Fruit fly (Drosophila melanogaster): Measurements from ENCODE around the gene CG4186.
A peak's percentile ranks its signal among the peaks of the same experiment; 100 is the strongest.

The CG4186 gene

dm6 chr3L:20772647-20773015, 3.2 kb downstream of the CG4186 start:
- no peak for TF ChIP-seq Hnf4 (GFP tag; optimal IDR thresholded peaks at IDR 0.05)
- no peak for TF ChIP-seq pan (optimal IDR thresholded peaks at IDR 0.05)
- TF ChIP-seq Hr83 (GFP tag; optimal IDR thresholded peaks at IDR 0.05; ENCODE audit: poor library complexity, severe bottlenecking): no peak
- TF ChIP-seq brk (GFP tag; optimal IDR thresholded peaks at IDR 0.05): no peak
- no peak for TF ChIP-seq dsf (GFP tag; optimal IDR thresholded peaks at IDR 0.05; ENCODE audit: borderline replicate concordance)
- TF ChIP-seq N (GFP tag; optimal IDR thresholded peaks at IDR 0.05): no peak
- TF ChIP-seq Hr78 (GFP tag; optimal IDR thresholded peaks at IDR 0.05): no peak
- TF ChIP-seq dl (GFP tag; optimal IDR thresholded peaks at IDR 0.05; ENCODE audit: insufficient read depth in 1 of 2, partially characterized antibody in 2 of 2): no peak
- no peak for TF ChIP-seq jim (GFP tag; optimal IDR thresholded peaks at IDR 0.05)

- TF ChIP-seq Rel (GFP tag; optimal IDR thresholded peaks at IDR 0.05) (no peak), Rel (tag; optimal IDR thresholded peaks at IDR 0.05) (peak; percentile 78), Hnf4 (GFP tag; optimal IDR thresholded peaks at IDR 0.05) (no peak)
These were observed 8.1 kb downstream of the CG4186 start for dm6 chr3L:20777496-20777895.

dm6 chr3L:20778224-20779063, 9.1 kb downstream of the CG4186 start, which contains the start of the genes Pex16 and Pex14:
Gene Pex16 (minus strand): TSS chr3L:20778264.
Gene Pex14 (plus strand): TSS chr3L:20778799.
- TF ChIP-seq Hr83 (GFP tag; optimal IDR thresholded peaks at IDR 0.05; ENCODE audit: poor library complexity, severe bottlenecking) (peak; percentile 24), fru (GFP tag; optimal IDR thresholded peaks at IDR 0.05) (peak; percentile 69), CG9705 (GFP tag; optimal IDR thresholded peaks at IDR 0.05) (peak; percentile 28), pan (optimal IDR thresholded peaks at IDR 0.05) (no peak), OdsH (GFP tag; optimal IDR thresholded peaks at IDR 0.05) (peak; percentile 53), foxo (GFP tag; optimal IDR thresholded peaks at IDR 0.05) (peak in 1 of 2 experiments; percentile 80), psq (GFP tag; optimal IDR thresholded peaks at IDR 0.05) (peak; percentile 38), Rel (GFP tag; optimal IDR thresholded peaks at IDR 0.05) (no peak), Rel (tag; optimal IDR thresholded peaks at IDR 0.05) (no peak), Sp1 (GFP tag; optimal IDR thresholded peaks at IDR 0.05) (peak; percentile 52), sv (GFP tag; optimal IDR thresholded peaks at IDR 0.05) (peak; percentile 66), Vsx2 (GFP tag; optimal IDR thresholded peaks at IDR 0.05; ENCODE audit: partially characterized antibody) (no peak), h (GFP tag; optimal IDR thresholded peaks at IDR 0.05) (peak; percentile 57), Hnf4 (GFP tag; optimal IDR thresholded peaks at IDR 0.05) (peak; percentile 56), woc (GFP tag; optimal IDR thresholded peaks at IDR 0.05) (peak; percentile 80), HLH106 (tag; optimal IDR thresholded peaks at IDR 0.05) (peak; percentile 73), Myc (optimal IDR thresholded peaks at IDR 0.05) (no peak), ey (GFP tag; optimal IDR thresholded peaks at IDR 0.05) (peak; percentile 72), rgr (GFP tag; optimal IDR thresholded peaks at IDR 0.05) (peak; percentile 94), br (GFP tag; optimal IDR thresholded peaks at IDR 0.05) (peak; percentile 65)

- TF ChIP-seq Jra (GFP tag; optimal IDR thresholded peaks at IDR 0.05) (no peak), Rel (GFP tag; optimal IDR thresholded peaks at IDR 0.05) (no peak), Rel (tag; optimal IDR thresholded peaks at IDR 0.05) (peak; percentile 75)
These were observed 15.0 kb downstream of the CG4186 start for dm6 chr3L:20784394-20784793.

- TF ChIP-seq Hr83 (GFP tag; optimal IDR thresholded peaks at IDR 0.05; ENCODE audit: poor library complexity, severe bottlenecking) (peak; percentile 24), Abd-B (GFP tag; optimal IDR thresholded peaks at IDR 0.05) (no peak), Hnf4 (GFP tag; optimal IDR thresholded peaks at IDR 0.05) (no peak), woc (GFP tag; optimal IDR thresholded peaks at IDR 0.05) (peak; percentile 87), Sp1 (GFP tag; optimal IDR thresholded peaks at IDR 0.05) (peak; percentile 68), lola (GFP tag; optimal IDR thresholded peaks at IDR 0.05) (no peak), CG32264 (GFP tag; optimal IDR thresholded peaks at IDR 0.05) (no peak), Mio (GFP tag; optimal IDR thresholded peaks at IDR 0.05) (no peak), HLH106 (tag; optimal IDR thresholded peaks at IDR 0.05) (peak; percentile 53), Rel (GFP tag; optimal IDR thresholded peaks at IDR 0.05) (no peak), Rel (tag; optimal IDR thresholded peaks at IDR 0.05) (peak; percentile 16), brk (GFP tag; optimal IDR thresholded peaks at IDR 0.05) (no peak), fru (GFP tag; optimal IDR thresholded peaks at IDR 0.05) (peak; percentile 36), ey (GFP tag; optimal IDR thresholded peaks at IDR 0.05) (peak; percentile 33), dmrt93B (GFP tag; optimal IDR thresholded peaks at IDR 0.05) (no peak), Hr78 (GFP tag; optimal IDR thresholded peaks at IDR 0.05) (no peak), foxo (GFP tag; optimal IDR thresholded peaks at IDR 0.05) (peak in 1 of 2 experiments; percentile 38), rgr (GFP tag; optimal IDR thresholded peaks at IDR 0.05) (peak; percentile 15), h (GFP tag; optimal IDR thresholded peaks at IDR 0.05) (peak; percentile 31), CrebA (GFP tag; optimal IDR thresholded peaks at IDR 0.05; ENCODE audit: borderline replicate concordance) (no peak), Myc (optimal IDR thresholded peaks at IDR 0.05) (peak; percentile 100), Dfd (GFP tag; optimal IDR thresholded peaks at IDR 0.05) (no peak), CG9705 (GFP tag; optimal IDR thresholded peaks at IDR 0.05) (no peak), N (GFP tag; optimal IDR thresholded peaks at IDR 0.05) (no peak), dl (GFP tag; optimal IDR thresholded peaks at IDR 0.05; ENCODE audit: insufficient read depth in 1 of 2, partially characterized antibody in 2 of 2) (peak; percentile 90 to 92), pan (optimal IDR thresholded peaks at IDR 0.05) (no peak), tai (GFP tag; optimal IDR thresholded peaks at IDR 0.05) (no peak), psq (GFP tag; optimal IDR thresholded peaks at IDR 0.05) (peak; percentile 88), br (GFP tag; optimal IDR thresholded peaks at IDR 0.05) (no peak)
These were observed 15.7 kb downstream of the CG4186 start for dm6 chr3L:20784812-20785671.

Measured in whole organism, wandering third instar larva.